Fruit fly (Drosophila melanogaster) whole organism, pupa: ENCODE data around the gene CG43121.
A peak's percentile ranks its signal among the peaks of the same experiment; 100 is the strongest.

Experiments
- CG10348 ChIP-seq: fragments of 200-800 bp; sonication (Bioruptor generic); IDR thresholded peaks from 2 replicates; pipeline ENCODE4 v1.3.6; 2022; ENCODE audit warnings: missing biosample characterization, missing genetic modification characterization
- CG12605 ChIP-seq: fragments of 200-800 bp; sonication (Bioruptor generic); IDR thresholded peaks from 2 replicates; pipeline ENCODE4 v1.3.6; 2022; ENCODE audit warnings: missing biosample characterization, missing genetic modification characterization
- CG13204 ChIP-seq: fragments of 200-800 bp; sonication (Bioruptor generic); optimal IDR thresholded peaks from 2 replicates; lab custom pipeline; 2018; ENCODE audit warnings: missing biosample characterization, mild to moderate bottlenecking, missing genetic modification characterization, moderate library complexity
- CG14655 ChIP-seq: fragments of 200-800 bp; sonication (Bioruptor generic); optimal IDR thresholded peaks from 3 replicates; lab custom pipeline; 2017; ENCODE audit warnings: mild to moderate bottlenecking, missing biosample characterization, missing genetic modification reagents, missing genetic modification characterization
- CG15710 ChIP-seq: fragments of 200-800 bp; sonication (Bioruptor generic); optimal IDR thresholded peaks from 2 replicates; lab custom pipeline; 2018; ENCODE audit warnings: missing biosample characterization, mild to moderate bottlenecking, missing genetic modification characterization, moderate library complexity
- CG17806 ChIP-seq: fragments of 200-800 bp; sonication (Bioruptor generic); optimal IDR thresholded peaks from 2 replicates; lab custom pipeline; 2018; ENCODE audit warnings: missing biosample characterization, mild to moderate bottlenecking, missing genetic modification characterization, moderate library complexity
- CG32121 ChIP-seq: fragments of 200-800 bp; sonication (Bioruptor generic); IDR thresholded peaks from 2 replicates; pipeline ENCODE4 v1.3.6; 2022; ENCODE audit warnings: missing biosample characterization, missing genetic modification characterization
- CG34367 ChIP-seq: fragments of 200-800 bp; sonication (Bioruptor generic); optimal IDR thresholded peaks from 2 replicates; lab custom pipeline; 2018; ENCODE audit warnings: missing biosample characterization, mild to moderate bottlenecking, missing genetic modification characterization
- CG4496 ChIP-seq: fragments of 200-800 bp; sonication (Bioruptor generic); IDR thresholded peaks from 3 replicates; pipeline ENCODE4 v1.3.6; 2022; ENCODE audit warnings: missing biosample characterization, missing genetic modification characterization
- CG8159 ChIP-seq: fragments of 200-800 bp; sonication (Bioruptor generic); optimal IDR thresholded peaks from 3 replicates; lab custom pipeline; 2018; ENCODE audit warnings: missing biosample characterization, mild to moderate bottlenecking, missing genetic modification characterization, moderate library complexity
- CG8301 ChIP-seq: fragments of 200-800 bp; sonication (Bioruptor generic); optimal IDR thresholded peaks from 2 replicates; lab custom pipeline; 2018; ENCODE audit warnings: missing biosample characterization, mild to moderate bottlenecking, missing genetic modification characterization
- CG9948 ChIP-seq: fragments of 200-800 bp; sonication (Bioruptor generic); optimal IDR thresholded peaks from 2 replicates; lab custom pipeline; 2018; ENCODE audit warnings: missing biosample characterization, mild to moderate bottlenecking, missing genetic modification characterization, moderate library complexity
- D1 ChIP-seq: fragments of 200-800 bp; sonication (Bioruptor generic); optimal IDR thresholded peaks from 2 replicates; lab custom pipeline; 2018; ENCODE audit warnings: missing biosample characterization, mild to moderate bottlenecking, missing genetic modification characterization, moderate library complexity
- EcR ChIP-seq: fragments of 200-800 bp; sonication (Bioruptor generic); optimal IDR thresholded peaks from 3 replicates; lab custom pipeline; 2019; ENCODE audit warnings: missing biosample characterization, missing genetic modification characterization, mild to moderate bottlenecking, moderate library complexity, missing genetic modification reagents
- Ets98B ChIP-seq: fragments of 200-800 bp; sonication (Bioruptor generic); IDR thresholded peaks from 2 replicates; pipeline ENCODE4 v1.3.6; 2022; ENCODE audit warnings: missing biosample characterization, missing genetic modification characterization
- Pif1A ChIP-seq: fragments of 200-800 bp; sonication (Bioruptor generic); optimal IDR thresholded peaks from 3 replicates; lab custom pipeline; 2016; ENCODE audit warnings: missing biosample characterization, missing genetic modification characterization
- Pif1B ChIP-seq: fragments of 200-800 bp; sonication (Bioruptor generic); optimal IDR thresholded peaks from 3 replicates; lab custom pipeline; 2016; ENCODE audit warnings: missing biosample characterization, missing genetic modification characterization
- Snoo ChIP-seq: fragments of 200-800 bp; sonication (Bioruptor generic); optimal IDR thresholded peaks from 3 replicates; lab custom pipeline; 2017; ENCODE audit warnings: missing biosample characterization, mild to moderate bottlenecking, missing genetic modification characterization, inconsistent platforms
- fd96Ca ChIP-seq: fragments of 200-800 bp; sonication (Bioruptor generic); IDR thresholded peaks from 3 replicates; pipeline ENCODE4 v1.3.6; 2022; ENCODE audit warnings: missing biosample characterization, missing genetic modification characterization
- gl ChIP-seq: fragments of 200-800 bp; sonication (Bioruptor generic); optimal IDR thresholded peaks from 2 replicates; lab custom pipeline; 2018; ENCODE audit warnings: missing biosample characterization, mild to moderate bottlenecking, missing genetic modification characterization
- rn ChIP-seq: fragments of 200-800 bp; sonication (Bioruptor generic); IDR thresholded peaks from 2 replicates; pipeline ENCODE4 v1.3.6; 2022; ENCODE audit warnings: missing biosample characterization, missing genetic modification characterization

The CG43121 gene

dm6 chr3L:14659954-14660907, 12.0 kb downstream of the CG43121 start:
- TF ChIP-seq CG9948 (tag; lab: Kevin White, UChicago) (no peak), EcR (peak; percentile 68), CG14655 (GFP tag; lab: Kevin White, UChicago) (peak; percentile 7), CG12605 (GFP tag; lab: Robert Waterston, UW) (no peak)

- TF ChIP-seq CG8301 (tag; lab: Kevin White, UChicago) (no peak), CG8159 (tag; lab: Kevin White, UChicago) (no peak), CG10348 (GFP tag; lab: Robert Waterston, UW) (no peak), CG34367 (tag; lab: Kevin White, UChicago) (no peak), Pif1A (GFP tag; lab: Kevin White, UChicago) (no peak), CG9948 (tag; lab: Kevin White, UChicago) (no peak)
Observed at dm6 chr3L:14657485-14658054, 14.7 kb downstream of the CG43121 start.

dm6 chr3L:14655681-14656080, 16.6 kb downstream of the CG43121 start:
- no peak for TF ChIP-seq CG17806 (tag; lab: Kevin White, UChicago)
- TF ChIP-seq, all 21 proteins: peak for 0

dm6 chr3L:14655178-14655577, 17.1 kb downstream of the CG43121 start:
- no peak for TF ChIP-seq CG8301 (tag; lab: Kevin White, UChicago)
- no peak for TF ChIP-seq gl
- TF ChIP-seq Pif1B (GFP tag; lab: Kevin White, UChicago) = no peak
- no peak for TF ChIP-seq rn (GFP tag; lab: Robert Waterston, UW)
- no peak for TF ChIP-seq Snoo (tag; lab: Kevin White, UChicago)
- no peak for TF ChIP-seq CG14655 (GFP tag; lab: Kevin White, UChicago)
- TF ChIP-seq CG15710 (tag; lab: Kevin White, UChicago) = no peak
- no peak for TF ChIP-seq Ets98B (GFP tag; lab: Robert Waterston, UW)
- TF ChIP-seq fd96Ca (GFP tag; lab: Robert Waterston, UW) = no peak
- TF ChIP-seq EcR = no peak
- no peak for TF ChIP-seq CG32121 (GFP tag; lab: Robert Waterston, UW)
- TF ChIP-seq CG9948 (tag; lab: Kevin White, UChicago) = no peak
- TF ChIP-seq CG12605 (GFP tag; lab: Robert Waterston, UW) = no peak

dm6 chr3L:14654737-14655136, 17.5 kb downstream of the CG43121 start:
- TF ChIP-seq CG13204 (no peak), Pif1B (GFP tag; lab: Kevin White, UChicago) (no peak), EcR (no peak), CG9948 (tag; lab: Kevin White, UChicago) (no peak), Ets98B (GFP tag; lab: Robert Waterston, UW) (no peak), Pif1A (GFP tag; lab: Kevin White, UChicago) (no peak), CG32121 (GFP tag; lab: Robert Waterston, UW) (no peak)

- TF ChIP-seq fd96Ca (GFP tag; lab: Robert Waterston, UW) = peak; percentile 75
- peak; percentile 90 for TF ChIP-seq gl
- TF ChIP-seq CG8301 (tag; lab: Kevin White, UChicago) = peak; percentile 98
- peak; percentile 92 for TF ChIP-seq Pif1A (GFP tag; lab: Kevin White, UChicago)
- TF ChIP-seq rn (GFP tag; lab: Robert Waterston, UW) = peak; percentile 82
- peak; percentile 87 for TF ChIP-seq D1
- TF ChIP-seq EcR = peak; percentile 74
- peak; percentile 97 for TF ChIP-seq CG17806 (tag; lab: Kevin White, UChicago)
- TF ChIP-seq Ets98B (GFP tag; lab: Robert Waterston, UW) = peak; percentile 86
- TF ChIP-seq Snoo (tag; lab: Kevin White, UChicago) = peak; percentile 76
- TF ChIP-seq CG10348 (GFP tag; lab: Robert Waterston, UW) = peak; percentile 43; the same call in 1 of the 2 replicates
- peak; percentile 95 for TF ChIP-seq CG34367 (tag; lab: Kevin White, UChicago)
- peak; percentile 95 for TF ChIP-seq CG4496 (GFP tag; lab: Robert Waterston, UW)
- peak; percentile 97 for TF ChIP-seq CG15710 (tag; lab: Kevin White, UChicago)
- peak; percentile 90 for TF ChIP-seq Pif1B (GFP tag; lab: Kevin White, UChicago)
- peak; percentile 92 for TF ChIP-seq CG13204
- TF ChIP-seq CG12605 (GFP tag; lab: Robert Waterston, UW) = peak; percentile 90
- TF ChIP-seq CG8159 (tag; lab: Kevin White, UChicago) = peak; percentile 97
- TF ChIP-seq CG14655 (GFP tag; lab: Kevin White, UChicago) = peak; percentile 97
- peak; percentile 96 for TF ChIP-seq CG9948 (tag; lab: Kevin White, UChicago)
- peak; percentile 65 for TF ChIP-seq CG32121 (GFP tag; lab: Robert Waterston, UW)
Observed at dm6 chr3L:14652554-14652953, 19.7 kb downstream of the CG43121 start.
